Fruit fly (Drosophila melanogaster): ENCODE results near the gene Sfp24Ba.

The Sfp24Ba gene

DNA sequence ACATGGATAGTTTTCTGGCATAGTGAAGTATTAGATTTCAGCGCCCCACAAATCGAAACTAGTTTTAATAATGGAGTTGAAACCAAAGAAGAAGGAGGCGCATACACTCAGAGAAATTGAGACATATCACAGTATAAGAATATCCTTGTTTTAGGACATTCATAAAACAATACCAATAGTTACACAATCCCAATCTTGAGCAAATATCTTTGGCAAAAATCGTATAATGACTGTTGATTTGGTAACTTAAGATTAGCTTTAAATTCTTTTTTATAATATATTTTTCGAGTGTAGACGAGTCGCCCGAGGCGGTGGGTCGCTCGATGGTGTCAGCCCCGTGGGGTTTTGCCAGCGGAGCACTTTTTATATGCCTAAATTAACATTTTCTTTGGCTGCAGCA lies 32.9 kb downstream of the Sfp24Ba start (continued):
- TF ChIP-seq tap (tag; optimal IDR thresholded peaks at IDR 0.05) (no peak), CG6175 (GFP tag; IDR thresholded peaks at IDR 0.05) (no peak), knrl (GFP tag; IDR thresholded peaks at IDR 0.05; ENCODE audit: partially characterized antibody) (no peak), Hr78 (GFP tag; optimal IDR thresholded peaks at IDR 0.05) (no peak), usp (GFP tag; optimal IDR thresholded peaks at IDR 0.05) (no peak), CG8290 (GFP tag; optimal IDR thresholded peaks at IDR 0.05) (no peak), CG8290 (tag; optimal IDR thresholded peaks at IDR 0.05) (no peak), CG32532 (GFP tag; IDR thresholded peaks at IDR 0.05) (no peak), CG17186 (GFP tag; optimal IDR thresholded peaks at IDR 0.05) (no peak), ttk (GFP tag; IDR thresholded peaks at IDR 0.05) (no peak), Fer1 (GFP tag; optimal IDR thresholded peaks at IDR 0.05) (no peak), Poxn (GFP tag; IDR thresholded peaks at IDR 0.05) (no peak), Dbx (GFP tag; IDR thresholded peaks at IDR 0.05) (no peak), Dref (GFP tag; IDR thresholded peaks at IDR 0.05) (no peak), Usf (GFP tag; optimal IDR thresholded peaks at IDR 0.05) (no peak), amos (GFP tag; IDR thresholded peaks at IDR 0.05; ENCODE audit: partially characterized antibody) (no peak), Oli (tag; optimal IDR thresholded peaks at IDR 0.05) (no peak), CG42726 (GFP tag; IDR thresholded peaks at IDR 0.05; ENCODE audit: partially characterized antibody) (0 out of 2 replicates have a peak, but pooled peaks have one; percentile 40), CG33213 (GFP tag; optimal IDR thresholded peaks at IDR 0.05) (no peak), E2f1 (GFP tag; IDR thresholded peaks at IDR 0.05) (no peak)

DNA sequence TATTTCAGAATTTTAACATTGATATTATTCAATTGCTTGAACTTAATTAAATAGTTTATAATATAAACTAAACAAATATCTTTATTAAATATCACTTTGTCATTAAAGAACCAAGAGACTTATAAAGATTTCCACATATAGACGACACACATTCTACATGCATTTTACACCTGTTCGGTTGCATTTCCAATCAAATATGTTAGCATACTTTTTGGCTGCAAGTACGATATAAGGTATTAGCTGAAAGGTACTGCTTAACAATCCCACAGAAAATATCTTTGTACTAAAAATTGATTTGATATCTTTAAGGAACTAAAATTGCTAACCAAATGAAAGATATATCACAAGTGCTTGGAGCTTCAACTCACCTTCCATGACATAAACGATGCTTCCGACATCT lies 34.5 kb downstream of the Sfp24Ba start:
- TF ChIP-seq H2.0 (GFP tag; IDR thresholded peaks at IDR 0.05) (no peak), CTCF (GFP tag; optimal IDR thresholded peaks at IDR 0.05) (peak; percentile 73), Antp (GFP tag; optimal IDR thresholded peaks at IDR 0.05) (no peak), jing (GFP tag; optimal IDR thresholded peaks at IDR 0.05) (no peak), caup (GFP tag; optimal IDR thresholded peaks at IDR 0.05; ENCODE audit: severe bottlenecking) (no peak), maf-S (GFP tag; optimal IDR thresholded peaks at IDR 0.05) (no peak), gcm (GFP tag; optimal IDR thresholded peaks at IDR 0.05) (no peak), stwl (tag; optimal IDR thresholded peaks at IDR 0.05) (peak; percentile 20), amos (GFP tag; IDR thresholded peaks at IDR 0.05; ENCODE audit: partially characterized antibody) (peak; percentile 17; the same call in 1 of the 2 replicates), nerfin-2 (GFP tag; IDR thresholded peaks at IDR 0.05; ENCODE audit: partially characterized antibody) (no peak), CG17829 (tag; optimal IDR thresholded peaks at IDR 0.05) (no peak), CG18599 (GFP tag; optimal IDR thresholded peaks at IDR 0.05) (no peak), CG11504 (tag; optimal IDR thresholded peaks at IDR 0.05) (no peak), Dek (tag; optimal IDR thresholded peaks at IDR 0.05) (no peak), chinmo (GFP tag; IDR thresholded peaks at IDR 0.05; ENCODE audit: partially characterized antibody) (peak; percentile 45; the same call in 1 of the 4 replicates), Gug (GFP tag; IDR thresholded peaks at IDR 0.05) (no peak), org-1 (GFP tag; optimal IDR thresholded peaks at IDR 0.05) (no peak), Bgb (GFP tag; IDR thresholded peaks at IDR 0.05; ENCODE audit: partially characterized antibody) (peak; percentile 20; the same call in 1 of the 2 replicates), TFAM (GFP tag; optimal IDR thresholded peaks at IDR 0.05) (no peak)
